Worm (Caenorhabditis elegans) whole organism, L3 larva: ENCODE data around the gene fshr-1.

Experiments used
- egl-5 ChIP-seq: fragments of 150-350 bp; optimal IDR thresholded peaks from 2 replicates; lab custom pipeline; 2017; ENCODE audit warnings: missing biosample characterization, missing genetic modification reagents, missing genetic modification characterization, inconsistent platforms
- fkh-10 ChIP-seq: sonication (generic microtip); optimal IDR thresholded peaks from 2 replicates; lab custom pipeline; 2017; ENCODE audit warnings: missing biosample characterization, missing genetic modification reagents, missing genetic modification characterization
- nhr-11 ChIP-seq: fragments of 150-350 bp; optimal IDR thresholded peaks from 2 replicates; lab custom pipeline; 2014; ENCODE audit warnings: missing biosample characterization, missing genetic modification characterization
- nhr-25 ChIP-seq: sonication (generic microtip); optimal IDR thresholded peaks from 2 replicates; lab custom pipeline; 2017; ENCODE audit warnings: missing biosample characterization, missing genetic modification characterization
- nhr-28 ChIP-seq: fragments of 150-350 bp; optimal IDR thresholded peaks from 2 replicates; lab custom pipeline; 2014; ENCODE audit warnings: missing biosample characterization, missing genetic modification characterization
- sea-2 ChIP-seq: fragments of 150-350 bp; sonication (generic microtip); optimal IDR thresholded peaks from 4 replicates; lab custom pipeline; 2014; ENCODE audit warnings: missing biosample characterization, missing genetic modification reagents, missing genetic modification characterization

DNA sequence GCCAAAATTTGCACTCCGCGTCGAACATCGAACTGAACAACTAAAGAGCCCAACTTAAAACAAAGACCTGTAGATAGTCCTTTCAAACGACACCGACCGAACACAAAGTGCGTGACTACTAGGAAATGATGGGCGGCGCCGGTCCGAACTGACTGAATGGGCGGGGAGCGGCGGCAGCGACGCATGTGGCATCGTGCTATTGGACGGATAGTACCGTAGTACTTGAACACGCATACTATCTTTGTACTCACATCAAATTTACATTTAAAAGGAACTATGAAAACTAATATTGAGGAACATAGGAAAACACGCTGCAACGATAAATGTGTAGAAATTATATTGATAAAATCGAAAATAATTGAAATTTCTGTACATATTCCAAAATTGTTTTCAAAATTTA is 29.3 kb upstream of the fshr-1 start:
- TF ChIP-seq egl-5 (tag; lab: Kevin White, UChicago) (no peak), nhr-11 (no peak), sea-2 (GFP tag; lab: Kevin White, UChicago) (no peak), nhr-28 (tag; lab: Kevin White, UChicago) (no peak), nhr-25 (no peak), fkh-10 (GFP tag; lab: Kevin White, UChicago) (no peak)
